Fruit fly (Drosophila melanogaster): Measurements from ENCODE around the gene Sgp.

Gene Sgp

DNA sequence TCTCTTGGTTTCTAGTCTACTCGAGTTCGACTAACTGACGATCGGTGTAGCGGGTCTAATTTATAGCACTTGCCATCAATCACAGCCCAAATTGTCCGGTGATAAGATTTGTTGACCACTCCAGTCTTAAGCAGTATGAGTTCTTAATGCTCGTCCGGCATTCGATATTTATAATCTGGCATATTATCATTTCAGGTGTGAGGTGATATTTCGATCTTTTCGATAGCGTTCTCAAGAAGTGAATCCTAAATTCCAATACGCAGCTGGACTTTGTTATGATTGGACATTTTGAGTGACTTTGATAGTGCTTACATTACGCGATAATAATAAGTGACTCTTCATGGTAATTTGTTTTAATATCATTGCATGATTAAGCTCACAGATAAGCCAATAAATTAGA, 23.2 kb upstream of the Sgp start, which contains the start of gene Bace:
Bace (minus strand) TSS at position 39 of the 400 bp plus-strand sequence.
- TF ChIP-seq usp (GFP tag; optimal IDR thresholded peaks at IDR 0.05) (no peak), CG8478 (optimal IDR thresholded peaks at IDR 0.05) (no peak), Dll (optimal IDR thresholded peaks at IDR 0.05) (no peak), psq (optimal IDR thresholded peaks at IDR 0.05) (no peak), pan (optimal IDR thresholded peaks at IDR 0.05) (no peak), EcR (GFP tag; optimal IDR thresholded peaks at IDR 0.05) (no peak)

- TF ChIP-seq CG8478 (optimal IDR thresholded peaks at IDR 0.05): no peak
- no peak for TF ChIP-seq Dll (optimal IDR thresholded peaks at IDR 0.05)
- no peak for TF ChIP-seq usp (GFP tag; optimal IDR thresholded peaks at IDR 0.05)
- TF ChIP-seq psq (optimal IDR thresholded peaks at IDR 0.05): no peak
- no peak for TF ChIP-seq pan (optimal IDR thresholded peaks at IDR 0.05)
- no peak for TF ChIP-seq EcR (GFP tag; optimal IDR thresholded peaks at IDR 0.05)
Measured at dm6 chr2L:8506729-8507128, 12.8 kb upstream of the Sgp start, which contains the start of gene Dh31. Gene Dh31, minus strand, starts transcription at chr2L:8506845.

DNA sequence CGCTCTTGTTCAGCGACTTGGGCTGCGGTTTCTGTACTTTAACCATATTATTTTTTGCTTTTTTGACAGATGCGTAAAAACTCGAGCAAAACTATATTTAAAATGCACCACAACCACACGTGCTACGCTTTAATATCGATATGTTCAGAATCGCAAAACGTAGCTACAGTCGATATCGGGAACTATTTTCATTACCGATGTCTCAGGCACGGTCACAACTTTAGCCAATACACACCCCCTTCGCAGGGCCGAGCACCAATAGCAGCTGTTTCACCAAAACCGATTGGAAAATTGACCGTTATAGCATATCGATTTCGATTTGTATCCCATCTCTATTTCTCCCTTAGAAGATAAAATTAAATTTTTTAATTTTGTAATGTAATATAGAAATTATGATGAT, 7.8 kb upstream of the Sgp start, which contains the start of gene CG13096:
CG13096 (minus strand) TSS at position 144 of the 400 bp plus-strand sequence.
- no peak for TF ChIP-seq pan (optimal IDR thresholded peaks at IDR 0.05)
- TF ChIP-seq EcR (GFP tag; optimal IDR thresholded peaks at IDR 0.05): no peak
- TF ChIP-seq psq (optimal IDR thresholded peaks at IDR 0.05): no peak
- no peak for TF ChIP-seq usp (GFP tag; optimal IDR thresholded peaks at IDR 0.05)
- TF ChIP-seq Dll (optimal IDR thresholded peaks at IDR 0.05): no peak
- no peak for TF ChIP-seq CG8478 (optimal IDR thresholded peaks at IDR 0.05)

- TF ChIP-seq pan (optimal IDR thresholded peaks at IDR 0.05) (no peak), Dll (optimal IDR thresholded peaks at IDR 0.05) (no peak), psq (optimal IDR thresholded peaks at IDR 0.05) (no peak), CG8478 (optimal IDR thresholded peaks at IDR 0.05) (no peak), EcR (GFP tag; optimal IDR thresholded peaks at IDR 0.05) (no peak), usp (GFP tag; optimal IDR thresholded peaks at IDR 0.05) (no peak)
Measured at dm6 chr2L:8514748-8515147, 4.7 kb upstream of the Sgp start, which contains the start of the genes CG13097 and PIG-U. Gene CG13097, minus strand, starts transcription at chr2L:8514868. Gene PIG-U, plus strand, starts transcription at chr2L:8515096.

DNA sequence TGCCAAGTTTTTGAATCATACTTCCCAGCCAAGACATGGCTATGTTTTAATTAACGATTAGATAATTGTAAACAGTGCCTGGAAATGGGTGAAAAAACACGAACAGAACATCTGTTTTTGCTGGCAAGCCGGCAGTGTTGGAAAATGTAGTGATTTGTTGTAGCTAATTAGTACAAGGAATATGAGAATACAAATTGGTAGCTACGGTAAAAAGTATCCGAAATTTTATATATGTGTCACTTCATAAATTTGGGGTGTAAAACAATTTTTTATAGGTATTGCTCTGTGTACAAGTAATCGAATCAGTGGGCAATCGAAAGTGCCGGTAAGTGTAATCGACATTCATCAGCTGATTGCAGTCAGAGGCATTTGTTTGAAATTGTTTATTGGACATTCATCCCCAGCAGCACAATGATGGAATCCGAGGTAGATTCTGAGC, 2.2 kb upstream of the Sgp start, which contains the start of the genes mRpL51 and Uba4:
mRpL51 (minus strand) TSS at position 125 of the 439 bp plus-strand sequence.
Uba4 (plus strand) TSS at position 156 of the 439 bp plus-strand sequence.
- TF ChIP-seq CG8478 (optimal IDR thresholded peaks at IDR 0.05): no peak
- TF ChIP-seq Dll (optimal IDR thresholded peaks at IDR 0.05): no peak
- no peak for TF ChIP-seq pan (optimal IDR thresholded peaks at IDR 0.05)
- no peak for TF ChIP-seq EcR (GFP tag; optimal IDR thresholded peaks at IDR 0.05)
- TF ChIP-seq usp (GFP tag; optimal IDR thresholded peaks at IDR 0.05): no peak
- no peak for TF ChIP-seq psq (optimal IDR thresholded peaks at IDR 0.05)

DNA sequence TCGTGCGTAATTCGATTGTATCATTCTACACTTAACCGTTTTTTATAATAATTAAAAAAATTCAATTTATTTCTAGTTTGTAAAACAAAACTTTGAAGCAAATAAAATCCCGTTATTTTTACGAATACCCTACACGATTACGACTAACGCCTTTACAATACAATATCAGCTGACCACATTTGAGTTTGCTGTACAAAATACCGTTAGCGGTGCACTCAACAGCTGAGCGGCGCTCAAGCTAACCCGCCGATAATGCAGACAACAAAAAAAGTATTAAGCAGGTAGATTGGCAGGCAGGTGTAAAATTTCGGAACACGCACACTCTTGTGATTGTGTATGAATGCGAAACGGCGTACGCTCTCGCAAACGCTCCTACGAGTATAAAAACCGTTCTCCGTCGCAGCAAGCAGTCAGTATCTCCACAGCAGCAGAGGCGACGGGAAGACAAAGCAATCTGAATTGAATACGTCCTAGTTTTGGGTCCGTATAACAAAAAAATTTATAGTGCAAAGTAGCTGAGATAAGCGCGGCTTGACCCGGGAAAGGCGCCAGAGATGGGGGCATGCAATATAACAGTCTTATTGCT, 2.3 kb downstream of the Sgp start, which contains the start of gene Acer:
Acer (plus strand) TSS at position 210 of the 586 bp plus-strand sequence.
- no peak for TF ChIP-seq EcR (GFP tag; optimal IDR thresholded peaks at IDR 0.05)
- no peak for TF ChIP-seq Dll (optimal IDR thresholded peaks at IDR 0.05)

DNA sequence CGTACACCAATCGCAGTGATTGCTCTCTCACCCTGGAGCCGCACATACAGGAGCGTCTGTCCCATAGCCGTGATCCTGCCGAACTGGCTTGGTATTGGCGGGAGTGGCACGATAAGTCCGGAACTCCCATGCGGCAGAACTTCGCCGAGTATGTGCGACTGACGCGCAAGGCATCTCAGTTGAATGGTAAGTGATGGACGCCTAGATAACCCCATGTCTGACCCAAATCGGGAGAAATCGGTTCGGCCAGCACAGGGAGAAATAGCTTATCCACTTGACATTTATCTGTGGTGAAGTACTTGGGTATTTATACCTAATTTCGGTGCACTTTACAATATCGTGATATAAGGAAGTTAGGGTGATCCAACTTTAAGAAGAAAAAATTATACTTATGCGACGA, 3.3 kb downstream of the Sgp start:
- no peak for TF ChIP-seq pan (optimal IDR thresholded peaks at IDR 0.05)
- TF ChIP-seq EcR (GFP tag; optimal IDR thresholded peaks at IDR 0.05): no peak
- TF ChIP-seq usp (GFP tag; optimal IDR thresholded peaks at IDR 0.05): no peak
- no peak for TF ChIP-seq CG8478 (optimal IDR thresholded peaks at IDR 0.05)
- TF ChIP-seq psq (optimal IDR thresholded peaks at IDR 0.05): no peak
- no peak for TF ChIP-seq Dll (optimal IDR thresholded peaks at IDR 0.05)

DNA sequence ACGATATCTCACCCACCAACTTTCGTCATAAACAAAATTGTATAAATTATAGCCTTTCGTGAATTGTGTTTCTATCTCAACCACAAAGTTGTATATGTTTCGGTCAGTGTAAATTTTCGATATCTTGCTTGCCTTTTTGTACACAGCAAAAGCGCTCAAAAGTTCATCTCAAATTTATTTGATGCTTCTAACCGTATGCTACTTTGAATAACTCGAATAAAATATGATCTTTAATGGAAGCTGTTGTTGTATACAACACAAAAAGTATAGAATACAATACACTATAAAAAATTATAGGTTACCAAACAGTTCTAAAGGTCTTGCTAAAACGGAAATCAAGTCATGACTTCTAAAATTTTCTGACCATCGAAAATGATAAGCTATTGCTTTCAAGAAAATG, 5.5 kb downstream of the Sgp start:
- TF ChIP-seq Dll (optimal IDR thresholded peaks at IDR 0.05): no peak

- TF ChIP-seq pan (optimal IDR thresholded peaks at IDR 0.05): no peak
- TF ChIP-seq Dll (optimal IDR thresholded peaks at IDR 0.05): no peak
- TF ChIP-seq CG8478 (optimal IDR thresholded peaks at IDR 0.05): no peak
- no peak for TF ChIP-seq EcR (GFP tag; optimal IDR thresholded peaks at IDR 0.05)
- TF ChIP-seq usp (GFP tag; optimal IDR thresholded peaks at IDR 0.05): no peak
- no peak for TF ChIP-seq psq (optimal IDR thresholded peaks at IDR 0.05)
Measured at dm6 chr2L:8528318-8528717, 8.8 kb downstream of the Sgp start, which contains the start of the genes lmgA and lmgB. Gene lmgA, minus strand, starts transcription at chr2L:8528618. Gene lmgB, minus strand, starts transcription at chr2L:8528618.

DNA sequence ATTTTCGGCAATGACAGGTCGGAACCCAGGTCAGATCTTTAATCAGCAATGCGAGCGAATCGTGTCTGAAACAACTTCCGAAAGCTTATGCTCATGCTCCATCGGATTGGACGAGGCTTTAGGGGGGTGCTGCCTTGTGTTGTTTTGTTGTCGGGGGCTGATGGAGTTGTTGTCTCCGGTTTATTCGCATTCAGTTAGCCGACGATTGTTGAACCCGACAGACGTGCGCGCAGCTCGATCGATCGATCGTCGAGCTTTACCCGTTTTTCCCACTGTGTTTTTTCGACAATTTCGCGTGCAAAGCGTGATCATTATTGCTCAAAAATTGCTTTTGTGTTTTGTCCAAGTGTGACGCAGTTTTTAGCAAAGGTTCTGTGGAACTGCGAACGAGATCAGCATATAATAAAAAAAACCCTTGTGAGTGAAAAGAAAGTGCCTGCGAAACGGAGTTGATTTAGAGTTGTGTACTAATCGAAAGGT, 9.5 kb downstream of the Sgp start, which contains the start of gene CG17834:
CG17834 (plus strand) TSS at position 191 of the 480 bp plus-strand sequence.
- no peak for TF ChIP-seq usp (GFP tag; optimal IDR thresholded peaks at IDR 0.05)
- TF ChIP-seq EcR (GFP tag; optimal IDR thresholded peaks at IDR 0.05): no peak
- TF ChIP-seq Dll (optimal IDR thresholded peaks at IDR 0.05): no peak
- no peak for TF ChIP-seq CG8478 (optimal IDR thresholded peaks at IDR 0.05)
- no peak for TF ChIP-seq psq (optimal IDR thresholded peaks at IDR 0.05)
- no peak for TF ChIP-seq pan (optimal IDR thresholded peaks at IDR 0.05)

- TF ChIP-seq pan (optimal IDR thresholded peaks at IDR 0.05): no peak
- no peak for TF ChIP-seq psq (optimal IDR thresholded peaks at IDR 0.05)
- TF ChIP-seq EcR (GFP tag; optimal IDR thresholded peaks at IDR 0.05): no peak
- no peak for TF ChIP-seq CG8478 (optimal IDR thresholded peaks at IDR 0.05)
- TF ChIP-seq Dll (optimal IDR thresholded peaks at IDR 0.05): no peak
- no peak for TF ChIP-seq usp (GFP tag; optimal IDR thresholded peaks at IDR 0.05)
Measured at dm6 chr2L:8530189-8530588, 10.7 kb downstream of the Sgp start.

- TF ChIP-seq EcR (GFP tag; optimal IDR thresholded peaks at IDR 0.05) (no peak), Dll (optimal IDR thresholded peaks at IDR 0.05) (no peak), usp (GFP tag; optimal IDR thresholded peaks at IDR 0.05) (no peak), CG8478 (optimal IDR thresholded peaks at IDR 0.05) (no peak), psq (optimal IDR thresholded peaks at IDR 0.05) (no peak), pan (optimal IDR thresholded peaks at IDR 0.05) (no peak)
Measured at dm6 chr2L:8532790-8533189, 13.3 kb downstream of the Sgp start.

All from whole organism.